Fruit fly (Drosophila melanogaster) whole organism, prepupa: ENCODE results near the gene spz4.
A peak's percentile ranks its signal among the peaks of the same experiment; 100 is the strongest.

Experiments
- Blimp-1 ChIP-seq: fragments of 200-800 bp; sonication (Bioruptor generic); optimal IDR thresholded peaks from 3 replicates; lab custom pipeline; 2017; ENCODE audit warnings: missing biosample characterization, missing genetic modification characterization, mild to moderate bottlenecking, moderate library complexity, missing genetic modification reagents
- CG1621 ChIP-seq: fragments of 200-800 bp; sonication (Bioruptor generic); optimal IDR thresholded peaks from 3 replicates; lab custom pipeline; 2018; ENCODE audit warnings: missing biosample characterization, mild to moderate bottlenecking, missing genetic modification characterization
- CG16779 ChIP-seq: fragments of 200-800 bp; sonication (Bioruptor generic); optimal IDR thresholded peaks from 3 replicates; lab custom pipeline; 2017; ENCODE audit warnings: missing biosample characterization, mild to moderate bottlenecking, missing genetic modification characterization
- CG7368 ChIP-seq: fragments of 200-800 bp; sonication (Bioruptor generic); optimal IDR thresholded peaks from 3 replicates; lab custom pipeline; 2016; ENCODE audit warnings: missing biosample characterization, missing genetic modification characterization
- Eip78C ChIP-seq: fragments of 200-800 bp; sonication (Bioruptor generic); peaks from one replicate; lab custom pipeline; 2016; ENCODE audit warnings: missing biosample characterization, missing genetic modification characterization
- Hr4 ChIP-seq: fragments of 200-800 bp; sonication (Bioruptor generic); optimal IDR thresholded peaks from 3 replicates; lab custom pipeline; 2016; ENCODE audit warnings: missing biosample characterization, missing genetic modification characterization
- OdsH ChIP-seq: fragments of 200-800 bp; sonication (Bioruptor generic); optimal IDR thresholded peaks from 3 replicates; lab custom pipeline; 2016; ENCODE audit warnings: missing biosample characterization, missing genetic modification characterization
- Sox15 ChIP-seq: fragments of 200-800 bp; sonication (Bioruptor generic); optimal IDR thresholded peaks from 3 replicates; lab custom pipeline; 2016; ENCODE audit warnings: missing biosample characterization, missing genetic modification characterization
- fd59A ChIP-seq: fragments of 200-800 bp; sonication (Bioruptor generic); optimal IDR thresholded peaks from 2 replicates; lab custom pipeline; 2017; ENCODE audit warnings: missing biosample characterization, mild to moderate bottlenecking, missing genetic modification characterization, missing genetic modification reagents

- TF ChIP-seq OdsH (no peak), Sox15 (GFP tag; lab: Kevin White, UChicago) (no peak), Blimp-1 (peak; percentile 98), CG7368 (no peak), Hr4 (GFP tag; lab: Kevin White, UChicago) (no peak), CG1621 (no peak), Eip78C (GFP tag; lab: Kevin White, UChicago) (no peak), fd59A (no peak), CG16779 (no peak)
Observed at dm6 chr2L:11504896-11505569, 3.5 kb downstream of the spz4 start.
